Fruit fly (Drosophila melanogaster) whole organism, embryonic: ENCODE data around the gene CG13074.

Experiments used
- Abd-B ChIP-seq: fragments of 200-800 bp; sonication (Bioruptor generic); optimal IDR thresholded peaks from 2 replicates; lab custom pipeline; 2018; ENCODE audit warnings: missing biosample characterization, mild to moderate bottlenecking, missing genetic modification characterization, moderate library complexity
- CG11560 ChIP-seq: fragments of 200-800 bp; sonication (Bioruptor generic); IDR thresholded peaks from 3 replicates; pipeline ENCODE4 v1.3.6; 2022; ENCODE audit warnings: missing biosample characterization, missing genetic modification characterization
- CG3838 ChIP-seq: fragments of 200-800 bp; sonication (Bioruptor generic); optimal IDR thresholded peaks from 3 replicates; lab custom pipeline; 2016; ENCODE audit warnings: missing biosample characterization, missing genetic modification characterization
- CG4282 ChIP-seq: fragments of 200-800 bp; sonication (Bioruptor generic); optimal IDR thresholded peaks from 2 replicates; lab custom pipeline; 2016; ENCODE audit warnings: missing biosample characterization, missing genetic modification characterization
- Dfd ChIP-seq, 2 experiments: fragments of >200 bp; optimal IDR thresholded peaks; 2 replicates each; lab custom pipeline; 2017; ENCODE audit warnings: missing biosample characterization in 2 of 2, missing genetic modification characterization in 2 of 2
- Opbp ChIP-seq: fragments of 200-800 bp; sonication (Bioruptor generic); IDR thresholded peaks from 3 replicates; pipeline ENCODE4 v1.3.6; 2022; ENCODE audit warnings: missing biosample characterization, missing genetic modification characterization; ENCODE audit not compliant: partially characterized antibody
- caup ChIP-seq: fragments of 200-800 bp; sonication (Bioruptor generic); optimal IDR thresholded peaks from 3 replicates; lab custom pipeline; 2017; ENCODE audit warnings: missing biosample characterization, mild to moderate bottlenecking, missing genetic modification characterization, moderate library complexity; ENCODE audit not compliant: severe bottlenecking
- ewg ChIP-seq: fragments of 200-800 bp; sonication (Bioruptor generic); optimal IDR thresholded peaks from 3 replicates; lab custom pipeline; 2017; ENCODE audit warnings: mild to moderate bottlenecking, missing biosample characterization, missing genetic modification reagents, missing genetic modification characterization
- fru ChIP-seq: fragments of >200 bp; optimal IDR thresholded peaks from 2 replicates; lab custom pipeline; 2017
- kay ChIP-seq: fragments of 200-800 bp; sonication (Bioruptor generic); optimal IDR thresholded peaks from 2 replicates; lab custom pipeline; 2016; ENCODE audit warnings: missing biosample characterization, missing genetic modification characterization
- p53 ChIP-seq: fragments of 200-800 bp; sonication (Bioruptor generic); optimal IDR thresholded peaks from 2 replicates; lab custom pipeline; 2016; ENCODE audit warnings: missing biosample characterization, missing genetic modification characterization
- rib ChIP-seq: fragments of 200-800 bp; sonication (Bioruptor generic); IDR thresholded peaks from 2 replicates; pipeline ENCODE4 v1.3.6; 2022; ENCODE audit warnings: missing biosample characterization, missing genetic modification characterization
- ro ChIP-seq: fragments of 200-800 bp; sonication (Bioruptor generic); IDR thresholded peaks from 2 replicates; pipeline ENCODE4 v1.3.6; 2022; ENCODE audit warnings: missing biosample characterization, missing genetic modification characterization

DNA sequence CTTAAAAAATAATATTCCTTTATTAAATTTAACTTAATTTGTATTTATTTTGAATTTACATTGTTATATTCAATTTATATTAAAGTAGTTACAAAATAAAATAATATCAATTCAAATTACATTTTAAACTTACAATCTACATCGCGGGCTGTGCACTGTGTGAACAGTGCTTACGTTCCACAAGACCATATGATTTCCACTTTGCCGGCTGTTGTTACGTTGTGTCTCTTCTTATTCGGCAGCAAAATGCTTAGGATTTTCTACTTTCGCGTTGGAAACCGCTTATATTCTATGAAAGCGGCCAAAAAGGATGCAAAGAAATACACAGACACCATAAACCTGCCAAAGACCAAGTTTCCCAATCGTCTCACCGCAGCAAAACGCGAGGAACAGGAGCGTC is 2.8 kb upstream of the CG13074 start, which contains the start of gene IleRS-m:
- TF ChIP-seq Abd-B (no peak), ro (no peak), CG11560 (tag; lab: Robert Waterston, UW) (no peak), Opbp (GFP tag; lab: Robert Waterston, UW) (no peak), kay (GFP tag; lab: Kevin White, UChicago) (no peak), Dfd (GFP tag; optimal IDR thresholded peaks at IDR 0.05; lab: Kevin White, UChicago) (no peak), CG3838 (GFP tag; lab: Kevin White, UChicago) (no peak), caup (no peak), fru (lab: Kevin White, UChicago) (no peak), p53 (GFP tag; lab: Kevin White, UChicago) (no peak), rib (GFP tag; lab: Robert Waterston, UW) (no peak), ewg (GFP tag; lab: Kevin White, UChicago) (no peak), CG4282 (no peak)
